Fruit fly (Drosophila melanogaster) whole organism, pupa: ENCODE data around the gene Usp47.

ENCODE experiments used
- CG10348 ChIP-seq: fragments of 200-800 bp; sonication (Bioruptor generic); IDR thresholded peaks from 2 replicates; pipeline ENCODE4 v1.3.6; 2022; ENCODE audit warnings: missing biosample characterization, missing genetic modification characterization
- CG12605 ChIP-seq: fragments of 200-800 bp; sonication (Bioruptor generic); IDR thresholded peaks from 2 replicates; pipeline ENCODE4 v1.3.6; 2022; ENCODE audit warnings: missing biosample characterization, missing genetic modification characterization
- CG13204 ChIP-seq: fragments of 200-800 bp; sonication (Bioruptor generic); optimal IDR thresholded peaks from 2 replicates; lab custom pipeline; 2018; ENCODE audit warnings: missing biosample characterization, mild to moderate bottlenecking, missing genetic modification characterization, moderate library complexity
- CG15710 ChIP-seq: fragments of 200-800 bp; sonication (Bioruptor generic); optimal IDR thresholded peaks from 2 replicates; lab custom pipeline; 2018; ENCODE audit warnings: missing biosample characterization, mild to moderate bottlenecking, missing genetic modification characterization, moderate library complexity
- CG32121 ChIP-seq: fragments of 200-800 bp; sonication (Bioruptor generic); IDR thresholded peaks from 2 replicates; pipeline ENCODE4 v1.3.6; 2022; ENCODE audit warnings: missing biosample characterization, missing genetic modification characterization
- CG8301 ChIP-seq: fragments of 200-800 bp; sonication (Bioruptor generic); optimal IDR thresholded peaks from 2 replicates; lab custom pipeline; 2018; ENCODE audit warnings: missing biosample characterization, mild to moderate bottlenecking, missing genetic modification characterization
- Ets98B ChIP-seq: fragments of 200-800 bp; sonication (Bioruptor generic); IDR thresholded peaks from 2 replicates; pipeline ENCODE4 v1.3.6; 2022; ENCODE audit warnings: missing biosample characterization, missing genetic modification characterization
- Pif1A ChIP-seq: fragments of 200-800 bp; sonication (Bioruptor generic); optimal IDR thresholded peaks from 3 replicates; lab custom pipeline; 2016; ENCODE audit warnings: missing biosample characterization, missing genetic modification characterization
- Pif1B ChIP-seq: fragments of 200-800 bp; sonication (Bioruptor generic); optimal IDR thresholded peaks from 3 replicates; lab custom pipeline; 2016; ENCODE audit warnings: missing biosample characterization, missing genetic modification characterization
- Snoo ChIP-seq: fragments of 200-800 bp; sonication (Bioruptor generic); optimal IDR thresholded peaks from 3 replicates; lab custom pipeline; 2017; ENCODE audit warnings: missing biosample characterization, mild to moderate bottlenecking, missing genetic modification characterization, inconsistent platforms
- fd96Ca ChIP-seq: fragments of 200-800 bp; sonication (Bioruptor generic); IDR thresholded peaks from 3 replicates; pipeline ENCODE4 v1.3.6; 2022; ENCODE audit warnings: missing biosample characterization, missing genetic modification characterization
- gl ChIP-seq: fragments of 200-800 bp; sonication (Bioruptor generic); optimal IDR thresholded peaks from 2 replicates; lab custom pipeline; 2018; ENCODE audit warnings: missing biosample characterization, mild to moderate bottlenecking, missing genetic modification characterization

- TF ChIP-seq fd96Ca (GFP tag; lab: Robert Waterston, UW) (no peak), CG8301 (tag; lab: Kevin White, UChicago) (no peak), Pif1A (no peak), Snoo (tag; lab: Kevin White, UChicago) (no peak), Pif1B (GFP tag; lab: Kevin White, UChicago) (no peak), CG10348 (GFP tag; lab: Robert Waterston, UW) (no peak), CG32121 (GFP tag; lab: Robert Waterston, UW) (0 out of 2 replicates have a peak, but pooled peaks have one; percentile 9), Ets98B (GFP tag; lab: Robert Waterston, UW) (no peak; the same call in 1 of the 2 replicates), gl (tag; lab: Kevin White, UChicago) (no peak), CG13204 (GFP tag; lab: Kevin White, UChicago) (no peak), CG12605 (GFP tag; lab: Robert Waterston, UW) (0 out of 2 replicates have a peak, but pooled peaks have one; percentile 30), CG15710 (tag; lab: Kevin White, UChicago) (no peak)
Observed at dm6 chr3L:5785237-5786062, 32.7 kb downstream of the Usp47 start.
